Fruit fly (Drosophila melanogaster): ENCODE results near the gene Atg8b.

dm6 chr3R:17709623-17710145, 15.2 kb downstream of the Atg8b start:
- TF ChIP-seq CG15336 (GFP tag; IDR thresholded peaks at IDR 0.05) (no peak), Gug (GFP tag; IDR thresholded peaks at IDR 0.05) (no peak), CG7368 (GFP tag; optimal IDR thresholded peaks at IDR 0.05) (no peak)
